Worm (Caenorhabditis elegans) whole organism, early embryonic: Measurements from ENCODE around the gene K02E2.6.

Experiments used
- B0310.2 ChIP-seq: sonication (generic microtip); optimal IDR thresholded peaks from 2 replicates; lab custom pipeline; 2016; ENCODE audit warnings: mild to moderate bottlenecking, missing genetic modification characterization, missing compliant biosample characterization
- F13C5.2 ChIP-seq: sonication (generic microtip); optimal IDR thresholded peaks from 2 replicates; lab custom pipeline; 2017; ENCODE audit warnings: mild to moderate bottlenecking, missing genetic modification characterization, inconsistent platforms, missing compliant biosample characterization
- aly-1 ChIP-seq: sonication (generic microtip); optimal IDR thresholded peaks from 2 replicates; lab custom pipeline; 2016; ENCODE audit warnings: missing genetic modification characterization, missing compliant biosample characterization
- ama-1 ChIP-seq: fragments of 150-350 bp; optimal IDR thresholded peaks from 2 replicates; lab custom pipeline; 2014
- ceh-13 ChIP-seq: fragments of 200-800 bp; sonication (Bioruptor generic); optimal IDR thresholded peaks from 2 replicates; lab custom pipeline; 2018; ENCODE audit warnings: mild to moderate bottlenecking, missing genetic modification characterization, missing compliant biosample characterization
- ceh-36 ChIP-seq: sonication (generic microtip); optimal IDR thresholded peaks from 2 replicates; lab custom pipeline; 2016; ENCODE audit warnings: missing genetic modification characterization, inconsistent platforms, missing compliant biosample characterization
- ets-7 ChIP-seq: sonication (generic microtip); optimal IDR thresholded peaks from 2 replicates; lab custom pipeline; 2016; ENCODE audit warnings: missing genotype, missing genetic modification characterization, missing compliant biosample characterization
- flt-1 ChIP-seq: fragments of 200-800 bp; sonication (Bioruptor generic); IDR thresholded peaks from 2 replicates; pipeline ENCODE4 v1.3.6; 2022; ENCODE audit warnings: missing genetic modification characterization, missing compliant biosample characterization
- hmbx-1 ChIP-seq: sonication (generic microtip); optimal IDR thresholded peaks from 2 replicates; lab custom pipeline; 2016; ENCODE audit warnings: mild to moderate bottlenecking, missing genetic modification characterization, missing compliant biosample characterization
- hmg-4 ChIP-seq: fragments of 200-800 bp; sonication (Bioruptor generic); optimal IDR thresholded peaks from 2 replicates; lab custom pipeline; 2018; ENCODE audit warnings: mild to moderate bottlenecking, missing genetic modification characterization, missing compliant biosample characterization
- hnd-1 ChIP-seq: sonication (generic microtip); optimal IDR thresholded peaks from 2 replicates; lab custom pipeline; 2016; ENCODE audit warnings: missing genetic modification characterization, missing compliant biosample characterization
- pes-1 ChIP-seq: fragments of 200-800 bp; sonication (Bioruptor generic); IDR thresholded peaks from 2 replicates; pipeline ENCODE4 v1.3.6; 2022; ENCODE audit warnings: missing genetic modification reagents, missing genetic modification characterization, missing compliant biosample characterization
- scrt-1 ChIP-seq: fragments of 200-800 bp; sonication (Bioruptor generic); IDR thresholded peaks from 2 replicates; pipeline ENCODE4 v1.3.6; 2022; ENCODE audit warnings: missing genetic modification characterization, missing compliant biosample characterization
- sea-1 ChIP-seq: fragments of 200-800 bp; sonication (Bioruptor generic); conservative IDR thresholded peaks from 2 replicates; pipeline ENCODE4 v1.3.6; 2022; ENCODE audit warnings: missing genetic modification characterization, missing compliant biosample characterization
- tbx-11 ChIP-seq: fragments of 200-800 bp; sonication (Bioruptor generic); IDR thresholded peaks from 2 replicates; pipeline ENCODE4 v1.3.6; 2022; ENCODE audit warnings: missing genetic modification characterization, missing compliant biosample characterization
- tbx-37 ChIP-seq: fragments of 200-800 bp; sonication (Bioruptor generic); conservative IDR thresholded peaks from 2 replicates; pipeline ENCODE4 v1.3.6; 2022; ENCODE audit warnings: missing genetic modification reagents, missing genetic modification characterization, missing compliant biosample characterization
- tra-4 ChIP-seq: sonication (generic microtip); optimal IDR thresholded peaks from 2 replicates; lab custom pipeline; 2017; ENCODE audit warnings: missing genetic modification characterization, missing compliant biosample characterization

Gene K02E2.6

ce11 chrV:20387415-20387814 lies 7.1 kb downstream of the K02E2.6 start, which contains the start of gene F53H2.1:
F53H2.1 (plus strand) TSS chrV:20387715.
- TF ChIP-seq hnd-1 (tag; lab: Kevin White, UChicago), result no peak
- TF ChIP-seq scrt-1 (GFP tag; lab: Robert Waterston, UW), result no peak
- TF ChIP-seq flt-1 (GFP tag; lab: Robert Waterston, UW), result no peak
- TF ChIP-seq tbx-37, result no peak
- no peak for TF ChIP-seq hmg-4 (GFP tag; lab: Kevin White, UChicago)
- no peak for TF ChIP-seq ets-7 (tag; lab: Kevin White, UChicago)
- no peak for TF ChIP-seq aly-1 (tag; lab: Kevin White, UChicago)
- TF ChIP-seq tbx-11, result no peak
- TF ChIP-seq F13C5.2 (tag; lab: Kevin White, UChicago), result no peak
- no peak for TF ChIP-seq pes-1
- TF ChIP-seq tra-4 (tag; lab: Kevin White, UChicago), result no peak
- TF ChIP-seq ama-1 (lab: Kevin White, UChicago), result no peak
- TF ChIP-seq ceh-36 (tag; lab: Kevin White, UChicago), result no peak
- TF ChIP-seq sea-1 (GFP tag; lab: Robert Waterston, UW), result no peak
- TF ChIP-seq B0310.2, result no peak
- TF ChIP-seq ceh-13 (GFP tag; lab: Kevin White, UChicago), result no peak
- no peak for TF ChIP-seq hmbx-1

ce11 chrV:20393773-20394172 lies 13.4 kb downstream of the K02E2.6 start, which contains the start of gene cnc-7:
cnc-7 (plus strand) TSS chrV:20394073.
- no peak for TF ChIP-seq F13C5.2 (tag; lab: Kevin White, UChicago)
- TF ChIP-seq scrt-1 (GFP tag; lab: Robert Waterston, UW), result no peak
- TF ChIP-seq ceh-36 (tag; lab: Kevin White, UChicago), result no peak
- TF ChIP-seq tra-4 (tag; lab: Kevin White, UChicago), result no peak
- no peak for TF ChIP-seq hmg-4 (GFP tag; lab: Kevin White, UChicago)
- TF ChIP-seq aly-1 (tag; lab: Kevin White, UChicago), result no peak
- TF ChIP-seq B0310.2, result no peak
- no peak for TF ChIP-seq tbx-11
- no peak for TF ChIP-seq pes-1
- TF ChIP-seq tbx-37, result no peak
- TF ChIP-seq hmbx-1, result no peak
- no peak for TF ChIP-seq hnd-1 (tag; lab: Kevin White, UChicago)

ce11 chrV:20399532-20400068 lies 19.2 kb downstream of the K02E2.6 start:
- TF ChIP-seq tbx-11 (no peak), ama-1 (lab: Kevin White, UChicago) (peak; percentile 55)

ce11 chrV:20402842-20403241 lies 22.5 kb downstream of the K02E2.6 start:
- no peak for TF ChIP-seq flt-1 (GFP tag; lab: Robert Waterston, UW)
- TF ChIP-seq scrt-1 (GFP tag; lab: Robert Waterston, UW), result no peak
- no peak for TF ChIP-seq ets-7 (tag; lab: Kevin White, UChicago)
- no peak for TF ChIP-seq hmbx-1
- TF ChIP-seq ama-1 (lab: Kevin White, UChicago), result no peak
- TF ChIP-seq hnd-1 (tag; lab: Kevin White, UChicago), result no peak
- no peak for TF ChIP-seq ceh-36 (tag; lab: Kevin White, UChicago)
- TF ChIP-seq tbx-37, result no peak
- no peak for TF ChIP-seq hmg-4 (GFP tag; lab: Kevin White, UChicago)
- TF ChIP-seq B0310.2, result no peak
- TF ChIP-seq ceh-13 (GFP tag; lab: Kevin White, UChicago), result no peak
- no peak for TF ChIP-seq tbx-11
- no peak for TF ChIP-seq aly-1 (tag; lab: Kevin White, UChicago)

- TF ChIP-seq scrt-1 (GFP tag; lab: Robert Waterston, UW) (no peak), tbx-11 (no peak), ets-7 (tag; lab: Kevin White, UChicago) (no peak), tbx-37 (no peak), hmg-4 (GFP tag; lab: Kevin White, UChicago) (no peak), ceh-36 (tag; lab: Kevin White, UChicago) (no peak), ceh-13 (GFP tag; lab: Kevin White, UChicago) (no peak), F13C5.2 (tag; lab: Kevin White, UChicago) (no peak), ama-1 (lab: Kevin White, UChicago) (no peak), tra-4 (tag; lab: Kevin White, UChicago) (no peak), aly-1 (tag; lab: Kevin White, UChicago) (no peak), B0310.2 (no peak), pes-1 (no peak), sea-1 (GFP tag; lab: Robert Waterston, UW) (no peak), hmbx-1 (no peak)
These were observed 26.5 kb downstream of the K02E2.6 start for ce11 chrV:20406817-20407216.

- TF ChIP-seq ama-1 (lab: Kevin White, UChicago) (no peak), pes-1 (no peak), hnd-1 (tag; lab: Kevin White, UChicago) (no peak), tbx-11 (no peak), tra-4 (tag; lab: Kevin White, UChicago) (no peak), F13C5.2 (tag; lab: Kevin White, UChicago) (no peak), tbx-37 (no peak), hmbx-1 (no peak), scrt-1 (GFP tag; lab: Robert Waterston, UW) (no peak), flt-1 (GFP tag; lab: Robert Waterston, UW) (no peak), ceh-36 (tag; lab: Kevin White, UChicago) (no peak)
These were observed 28.7 kb downstream of the K02E2.6 start for ce11 chrV:20409016-20409415.

ce11 chrV:20410285-20410684 lies 29.9 kb downstream of the K02E2.6 start:
- TF ChIP-seq flt-1 (GFP tag; lab: Robert Waterston, UW) (peak; percentile 17; the same call in 1 of the 2 replicates), scrt-1 (GFP tag; lab: Robert Waterston, UW) (no peak), hmg-4 (GFP tag; lab: Kevin White, UChicago) (peak; percentile 68), pes-1 (no peak), tra-4 (tag; lab: Kevin White, UChicago) (no peak), sea-1 (GFP tag; lab: Robert Waterston, UW) (no peak), B0310.2 (no peak), ceh-36 (tag; lab: Kevin White, UChicago) (peak; percentile 35)
